Worm (Caenorhabditis elegans): Measurements from ENCODE around the gene ldp-1.

ldp-1 gene

ce11 chrV:2175242-2175641, 47.9 kb downstream of the ldp-1 start, which contains the start of gene C45H4.18:
TSS of gene C45H4.18 (plus strand) at chrV:2175542.
- no peak for TF ChIP-seq D2030.7 (GFP tag; IDR thresholded peaks at IDR 0.05)
- TF ChIP-seq tlf-1 (GFP tag; optimal IDR thresholded peaks at IDR 0.05): no peak
- TF ChIP-seq die-1 (tag; optimal IDR thresholded peaks at IDR 0.05): no peak
- TF ChIP-seq hrde-1 (tag; optimal IDR thresholded peaks at IDR 0.05; ENCODE audit: borderline replicate concordance): no peak
- TF ChIP-seq ztf-6 (GFP tag; IDR thresholded peaks at IDR 0.05): no peak
- no peak for TF ChIP-seq nhr-27 (tag; optimal IDR thresholded peaks at IDR 0.05)
- TF ChIP-seq hmg-20 (GFP tag; IDR thresholded peaks at IDR 0.05): no peak
- TF ChIP-seq sea-2 (GFP tag; IDR thresholded peaks at IDR 0.05): no peak
- no peak for TF ChIP-seq him-1 (tag; optimal IDR thresholded peaks at IDR 0.05)
- TF ChIP-seq F10E7.11 (tag; optimal IDR thresholded peaks at IDR 0.05): no peak
- TF ChIP-seq rpc-1 (optimal IDR thresholded peaks at IDR 0.05): no peak
- no peak for TF ChIP-seq rpc-1 (tag; optimal IDR thresholded peaks at IDR 0.05)
- no peak for TF ChIP-seq ekl-4 (GFP tag; IDR thresholded peaks at IDR 0.05)
- TF ChIP-seq B0336.3 (GFP tag; IDR thresholded peaks at IDR 0.05): no peak
- TF ChIP-seq lin-26 (GFP tag; IDR thresholded peaks at IDR 0.05): no peak

ce11 chrV:2177307-2177764, 50.0 kb downstream of the ldp-1 start, which contains the start of gene srbc-17:
TSS of gene srbc-17 (plus strand) at chrV:2177714.
- TF ChIP-seq ztf-3 (GFP tag; optimal IDR thresholded peaks at IDR 0.05) (no peak), ceh-79 (tag; optimal IDR thresholded peaks at IDR 0.05) (no peak), gei-17 (GFP tag; optimal IDR thresholded peaks at IDR 0.05) (no peak), nhr-120 (GFP tag; IDR thresholded peaks at IDR 0.05) (no peak), ccch-3 (GFP tag; optimal IDR thresholded peaks at IDR 0.05) (no peak), K11D2.4 (GFP tag; IDR thresholded peaks at IDR 0.05) (no peak), snpc-1.1 (tag; optimal IDR thresholded peaks at IDR 0.05; ENCODE audit: insufficient read depth) (no peak)

ce11 chrV:2179214-2179613, 51.9 kb downstream of the ldp-1 start, which contains the start of gene cyp-33C1:
TSS of gene cyp-33C1 (plus strand) at chrV:2179514.
- TF ChIP-seq Y67H2A.10 (GFP tag; conservative IDR thresholded peaks at IDR 0.05): no peak
- TF ChIP-seq ztf-18 (tag; optimal IDR thresholded peaks at IDR 0.05): no peak
- no peak for TF ChIP-seq F52B5.7 (tag; optimal IDR thresholded peaks at IDR 0.05)
- no peak for TF ChIP-seq xnd-1 (tag; optimal IDR thresholded peaks at IDR 0.05)
- TF ChIP-seq Y56A3A.18 (GFP tag; IDR thresholded peaks at IDR 0.05): no peak
- TF ChIP-seq rcor-1 (GFP tag; IDR thresholded peaks at IDR 0.05): no peak
- TF ChIP-seq aptf-3 (GFP tag; IDR thresholded peaks at IDR 0.05): no peak
- no peak for TF ChIP-seq bed-1 (GFP tag; IDR thresholded peaks at IDR 0.05)
- no peak for TF ChIP-seq akir-1 (GFP tag; optimal IDR thresholded peaks at IDR 0.05)
- TF ChIP-seq hlh-12 (tag; optimal IDR thresholded peaks at IDR 0.05): no peak
- no peak for TF ChIP-seq nfyb-1 (GFP tag; IDR thresholded peaks at IDR 0.05)
- TF ChIP-seq nfya-2 (GFP tag; IDR thresholded peaks at IDR 0.05): no peak
- no peak for TF ChIP-seq atf-7 (tag; optimal IDR thresholded peaks at IDR 0.05)

Data from whole organism, young adult.